Worm (Caenorhabditis elegans) whole organism, L1 larva: ENCODE results near the gene famh-136.

Source experiments
- C04F5.9 ChIP-seq: sonication (generic microtip); optimal IDR thresholded peaks from 2 replicates; lab custom pipeline; 2016; ENCODE audit warnings: missing genetic modification characterization, missing compliant biosample characterization
- F16B12.6 ChIP-seq: fragments of 150-350 bp; optimal IDR thresholded peaks from 2 replicates; lab custom pipeline; 2014; ENCODE audit warnings: missing biosample characterization, missing genetic modification characterization
- Y116A8C.19 ChIP-seq: sonication (generic microtip); optimal IDR thresholded peaks from 2 replicates; lab custom pipeline; 2016; ENCODE audit warnings: missing compliant biosample characterization, missing genetic modification characterization, borderline replicate concordance
- aha-1 ChIP-seq: fragments of 150-350 bp; optimal IDR thresholded peaks from 2 replicates; lab custom pipeline; 2014; ENCODE audit warnings: missing biosample characterization, missing genetic modification characterization
- alr-1 ChIP-seq: fragments of 200-800 bp; sonication (Bioruptor generic); optimal IDR thresholded peaks from 2 replicates; lab custom pipeline; 2018; ENCODE audit warnings: borderline replicate concordance, mild to moderate bottlenecking, missing genetic modification characterization, missing compliant biosample characterization
- aly-2 ChIP-seq: fragments of 150-350 bp; optimal IDR thresholded peaks from 2 replicates; lab custom pipeline; 2014; ENCODE audit warnings: missing biosample characterization, missing genetic modification characterization
- blmp-1 ChIP-seq: fragments of 150-350 bp; optimal IDR thresholded peaks from 2 replicates; lab custom pipeline; 2014; ENCODE audit warnings: missing biosample characterization, missing genetic modification characterization
- ceh-82 ChIP-seq, 3 experiments: fragments of 150-350 bp in 1 of 3; sonication (generic microtip) in 2 of 3; optimal IDR thresholded peaks; 2 replicates each; lab custom pipeline; 2014 to 2017; ENCODE audit warnings: missing biosample characterization in 3 of 3, missing genetic modification characterization in 3 of 3
- ceh-88 ChIP-seq: fragments of 200-800 bp; sonication (Bioruptor generic); IDR thresholded peaks from 2 replicates; pipeline ENCODE4 v1.3.6; 2022; ENCODE audit warnings: missing genetic modification characterization, missing compliant biosample characterization
- ces-1 ChIP-seq: fragments of 150-350 bp; optimal IDR thresholded peaks from 2 replicates; lab custom pipeline; 2014; ENCODE audit warnings: missing biosample characterization, missing genetic modification reagents, missing genetic modification characterization
- dsc-1 ChIP-seq: sonication (generic microtip); optimal IDR thresholded peaks from 2 replicates; lab custom pipeline; 2016; ENCODE audit warnings: mild to moderate bottlenecking, missing genetic modification characterization, missing compliant biosample characterization
- efl-1 ChIP-seq, 4 experiments: fragments of 150-350 bp; optimal IDR thresholded peaks in 3 of 4; peaks in 1 of 4; 1 replicate in 1 of 4; 2 replicates in 3 of 4; lab custom pipeline; 2014; ENCODE audit warnings: missing biosample characterization in 2 of 4, missing genetic modification characterization in 2 of 4, missing genetic modification reagents in 2 of 4
- efl-3 ChIP-seq: fragments of 200-800 bp; sonication (Bioruptor generic); optimal IDR thresholded peaks from 2 replicates; lab custom pipeline; 2018; ENCODE audit warnings: mild to moderate bottlenecking, missing genetic modification characterization, missing compliant biosample characterization
- egl-13 ChIP-seq: sonication (generic microtip); optimal IDR thresholded peaks from 2 replicates; lab custom pipeline; 2016; ENCODE audit warnings: missing genotype, missing genetic modification reagents, missing genetic modification characterization, missing compliant biosample characterization
- elt-3 ChIP-seq, 6 experiments: fragments of 150-350 bp in 1 of 6; sonication (generic microtip); optimal IDR thresholded peaks; 2 replicates each; lab custom pipeline; 2017 to 2018; ENCODE audit warnings: missing biosample characterization in 6 of 6, missing genetic modification characterization in 6 of 6, inconsistent platforms in 1 of 6
- ets-5 ChIP-seq: fragments of 200-800 bp; sonication (Bioruptor generic); IDR thresholded peaks from 2 replicates; pipeline ENCODE4 v1.3.6; 2022; ENCODE audit warnings: missing genetic modification characterization, missing compliant biosample characterization
- fkh-4 ChIP-seq: sonication (generic microtip); optimal IDR thresholded peaks from 2 replicates; lab custom pipeline; 2016; ENCODE audit warnings: missing compliant biosample characterization, missing genetic modification characterization, borderline replicate concordance
- grh-1 ChIP-seq: fragments of 200-800 bp; sonication (Bioruptor generic); IDR thresholded peaks from 2 replicates; pipeline ENCODE4 v1.3.6; 2022; ENCODE audit warnings: missing genetic modification reagents, missing genetic modification characterization, missing compliant biosample characterization
- hlh-4 ChIP-seq: sonication (generic microtip); optimal IDR thresholded peaks from 2 replicates; lab custom pipeline; 2016; ENCODE audit warnings: mild to moderate bottlenecking, missing genetic modification characterization, missing compliant biosample characterization
- jun-1 ChIP-seq: fragments of 150-350 bp; optimal IDR thresholded peaks from 2 replicates; lab custom pipeline; 2014; ENCODE audit warnings: missing biosample characterization, missing genetic modification reagents, missing genetic modification characterization
- lin-15B ChIP-seq: fragments of 150-350 bp; sonication (generic microtip); optimal IDR thresholded peaks from 3 replicates; lab custom pipeline; 2014; ENCODE audit warnings: missing biosample characterization, missing genetic modification characterization
- lin-35 ChIP-seq, 2 experiments: fragments of 150-350 bp; optimal IDR thresholded peaks; 2 replicates each; lab custom pipeline; 2014; ENCODE audit warnings: missing biosample characterization in 2 of 2, missing genetic modification characterization in 2 of 2, missing genetic modification reagents in 2 of 2
- mdl-1 ChIP-seq, 2 experiments: fragments of 150-350 bp; optimal IDR thresholded peaks; 2 replicates each; lab custom pipeline; 2014 to 2017; ENCODE audit warnings: missing biosample characterization in 2 of 2, missing genetic modification characterization in 2 of 2, inconsistent platforms in 1 of 2
- mef-2 ChIP-seq: fragments of 150-350 bp; optimal IDR thresholded peaks from 2 replicates; lab custom pipeline; 2014; ENCODE audit warnings: missing biosample characterization, missing genetic modification characterization
- mep-1 ChIP-seq: fragments of 150-350 bp; optimal IDR thresholded peaks from 2 replicates; lab custom pipeline; 2014; ENCODE audit warnings: missing biosample characterization, missing genetic modification characterization
- nhr-11 ChIP-seq: fragments of 150-350 bp; optimal IDR thresholded peaks from 2 replicates; lab custom pipeline; 2014; ENCODE audit warnings: missing biosample characterization, missing genetic modification characterization
- nhr-12 ChIP-seq: sonication (generic microtip); optimal IDR thresholded peaks from 2 replicates; lab custom pipeline; 2017; ENCODE audit warnings: missing biosample characterization, missing genetic modification characterization
- nhr-19 ChIP-seq: fragments of 200-800 bp; sonication (Bioruptor generic); conservative IDR thresholded peaks from 2 replicates; pipeline ENCODE4 v1.3.6; 2022; ENCODE audit warnings: missing genetic modification characterization, missing compliant biosample characterization
- nhr-20 ChIP-seq: sonication (generic microtip); optimal IDR thresholded peaks from 2 replicates; lab custom pipeline; 2016; ENCODE audit warnings: mild to moderate bottlenecking, missing genetic modification characterization, missing compliant biosample characterization
- nhr-237 ChIP-seq: fragments of 150-350 bp; optimal IDR thresholded peaks from 2 replicates; lab custom pipeline; 2014; ENCODE audit warnings: missing biosample characterization, missing genetic modification characterization
- nhr-47 ChIP-seq: sonication (generic microtip); optimal IDR thresholded peaks from 2 replicates; lab custom pipeline; 2016; ENCODE audit warnings: mild to moderate bottlenecking, missing genetic modification characterization, moderate library complexity, missing compliant biosample characterization
- nhr-71 ChIP-seq: sonication (generic microtip); optimal IDR thresholded peaks from 2 replicates; lab custom pipeline; 2016; ENCODE audit warnings: mild to moderate bottlenecking, missing genetic modification characterization, moderate library complexity, missing compliant biosample characterization
- nhr-76 ChIP-seq: sonication (generic microtip); optimal IDR thresholded peaks from 2 replicates; lab custom pipeline; 2017; ENCODE audit warnings: missing biosample characterization, missing genetic modification characterization
- nhr-85 ChIP-seq: sonication (generic microtip); peaks from one replicate; lab custom pipeline; 2016; ENCODE audit warnings: missing genetic modification characterization, inconsistent platforms, missing compliant biosample characterization
- pag-3 ChIP-seq: sonication (generic microtip); optimal IDR thresholded peaks from 2 replicates; lab custom pipeline; 2017; ENCODE audit warnings: missing genetic modification characterization, mild to moderate bottlenecking, missing compliant biosample characterization, antibody characterized with exemption, borderline replicate concordance; ENCODE audit not compliant: insufficient read depth
- pax-3 ChIP-seq: fragments of 200-800 bp; sonication (Bioruptor generic); optimal IDR thresholded peaks from 2 replicates; lab custom pipeline; 2018; ENCODE audit warnings: mild to moderate bottlenecking, missing genetic modification characterization, moderate library complexity, missing compliant biosample characterization
- snu-23 ChIP-seq: sonication (generic microtip); optimal IDR thresholded peaks from 2 replicates; lab custom pipeline; 2016; ENCODE audit warnings: missing genetic modification characterization, missing compliant biosample characterization
- sptf-1 ChIP-seq: fragments of 150-350 bp; optimal IDR thresholded peaks from 2 replicates; lab custom pipeline; 2014; ENCODE audit warnings: missing biosample characterization, missing genetic modification characterization
- swsn-7 ChIP-seq: sonication (generic microtip); optimal IDR thresholded peaks from 2 replicates; lab custom pipeline; 2016; ENCODE audit warnings: missing genetic modification characterization, missing compliant biosample characterization
- tbx-2 ChIP-seq: sonication (generic microtip); optimal IDR thresholded peaks from 2 replicates; lab custom pipeline; 2016; ENCODE audit warnings: missing genetic modification characterization, missing compliant biosample characterization
- unc-130 ChIP-seq: fragments of 150-350 bp; optimal IDR thresholded peaks from 2 replicates; lab custom pipeline; 2017; ENCODE audit warnings: missing biosample characterization, missing genetic modification characterization, inconsistent platforms
- unc-62 ChIP-seq: fragments of 150-350 bp; optimal IDR thresholded peaks from 2 replicates; lab custom pipeline; 2014; ENCODE audit warnings: missing biosample characterization, missing genetic modification reagents, missing genetic modification characterization
- unc-86 ChIP-seq: sonication (generic microtip); optimal IDR thresholded peaks from 2 replicates; lab custom pipeline; 2016; ENCODE audit warnings: missing genetic modification characterization, missing compliant biosample characterization
- unc-98 ChIP-seq: fragments of 200-800 bp; sonication (Bioruptor generic); IDR thresholded peaks from 2 replicates; pipeline ENCODE4 v1.3.6; 2022; ENCODE audit warnings: missing genetic modification characterization, missing compliant biosample characterization
- vab-15 ChIP-seq: sonication (generic microtip); optimal IDR thresholded peaks from 2 replicates; lab custom pipeline; 2017; ENCODE audit warnings: missing genotype, mild to moderate bottlenecking, missing genetic modification characterization, missing compliant biosample characterization
- xbp-1 ChIP-seq: sonication (generic microtip); optimal IDR thresholded peaks from 2 replicates; lab custom pipeline; 2016; ENCODE audit warnings: missing genetic modification characterization, missing compliant biosample characterization
- ztf-4 ChIP-seq: fragments of 150-350 bp; optimal IDR thresholded peaks from 2 replicates; lab custom pipeline; 2014; ENCODE audit warnings: missing biosample characterization, missing genetic modification characterization

famh-136 gene

ce11 chrIII:8850482-8851047 is 37.0 kb upstream of the famh-136 start, which contains the start of gene F44E2.9 (continued):
- TF ChIP-seq unc-86, result peak; percentile 59
- peak in 1 of 2 experiments; percentile 20 for TF ChIP-seq mdl-1 (tag; optimal IDR thresholded peaks at IDR 0.05; lab: Kevin White, UChicago)
- no peak for TF ChIP-seq alr-1
- TF ChIP-seq C04F5.9 (tag; lab: Kevin White, UChicago), result peak; percentile 69
- no peak for TF ChIP-seq nhr-12 (tag; lab: Kevin White, UChicago)
- no peak for TF ChIP-seq aha-1 (tag; lab: Kevin White, UChicago)
- TF ChIP-seq nhr-47 (tag; lab: Kevin White, UChicago), result no peak
- no peak for TF ChIP-seq ztf-4
- no peak for TF ChIP-seq efl-3 (GFP tag; lab: Kevin White, UChicago)
- TF ChIP-seq nhr-85 (tag; lab: Kevin White, UChicago), result peak; percentile 81
- no peak for TF ChIP-seq aly-2 (tag; lab: Kevin White, UChicago)
- TF ChIP-seq lin-15B (tag; lab: Kevin White, UChicago), result peak; percentile 33
- peak; percentile 73 for TF ChIP-seq snu-23
- peak; percentile 16 for TF ChIP-seq blmp-1
- TF ChIP-seq dsc-1 (tag; lab: Kevin White, UChicago), result no peak
- peak; percentile 50 for TF ChIP-seq F16B12.6
- no peak for TF ChIP-seq pag-3
- TF ChIP-seq elt-3 (tag; optimal IDR thresholded peaks at IDR 0.05; lab: Kevin White, UChicago), result peak in 1 of 6 experiments; percentile 58
- TF ChIP-seq nhr-11, result no peak
- TF ChIP-seq mef-2, result no peak
- TF ChIP-seq Y116A8C.19 (tag; lab: Kevin White, UChicago), result peak; percentile 2
- TF ChIP-seq vab-15 (tag; lab: Kevin White, UChicago), result no peak
- peak; percentile 69 for TF ChIP-seq fkh-4 (tag; lab: Kevin White, UChicago)
- TF ChIP-seq unc-62, result no peak
- no peak for TF ChIP-seq ces-1 (GFP tag; lab: Kevin White, UChicago)
- TF ChIP-seq sptf-1 (tag; lab: Kevin White, UChicago), result no peak
- peak; percentile 55 for TF ChIP-seq nhr-19 (GFP tag; lab: Robert Waterston, UW)
- peak; percentile 96 for TF ChIP-seq lin-35 (GFP tag; optimal IDR thresholded peaks at IDR 0.05; lab: Kevin White, UChicago)
- TF ChIP-seq nhr-71 (tag; lab: Kevin White, UChicago), result peak; percentile 80
- peak; percentile 70 for TF ChIP-seq nhr-20 (tag; lab: Kevin White, UChicago)
- no peak for TF ChIP-seq jun-1 (tag; lab: Kevin White, UChicago)
- peak; percentile 77 for TF ChIP-seq tbx-2 (tag; lab: Kevin White, UChicago)
- no peak for TF ChIP-seq ets-5 (GFP tag; lab: Robert Waterston, UW)
- TF ChIP-seq ceh-88, result no peak
- peak; percentile 94 to 95 for TF ChIP-seq efl-1 (optimal IDR thresholded peaks at IDR 0.05; lab: Kevin White, UChicago)
- peak; percentile 94 to 99 for TF ChIP-seq efl-1 (GFP tag; optimal IDR thresholded peaks at IDR 0.05 in 1 of 2; lab: Kevin White, UChicago)
- TF ChIP-seq pax-3 (tag; lab: Kevin White, UChicago), result peak; percentile 69
- TF ChIP-seq xbp-1, result peak; percentile 65
- TF ChIP-seq mep-1 (tag; lab: Kevin White, UChicago), result peak; percentile 65
- TF ChIP-seq ceh-82 (tag; optimal IDR thresholded peaks at IDR 0.05; lab: Kevin White, UChicago), result peak; percentile 13 to 75 (median 43)
- no peak for TF ChIP-seq nhr-76 (tag; lab: Kevin White, UChicago)
- TF ChIP-seq egl-13, result peak; percentile 64
- no peak for TF ChIP-seq nhr-237 (tag; lab: Kevin White, UChicago)
- TF ChIP-seq unc-130 (tag; lab: Kevin White, UChicago), result peak; percentile 51
- TF ChIP-seq grh-1 (GFP tag; lab: Robert Waterston, UW), result no peak
- TF ChIP-seq hlh-4 (tag; lab: Kevin White, UChicago), result no peak
- TF ChIP-seq swsn-7 (tag; lab: Kevin White, UChicago), result peak; percentile 69
- peak; percentile 74 for TF ChIP-seq unc-98 (GFP tag; lab: Robert Waterston, UW)
